Worm (Caenorhabditis elegans): ENCODE data around the gene W05H9.2.
A peak's percentile ranks its signal among the peaks of the same experiment; 100 is the strongest.

The W05H9.2 gene

ce11 chrX:6274270-6274669 lies 7.4 kb downstream of the W05H9.2 start:
- TF ChIP-seq nhr-71 (tag; optimal IDR thresholded peaks at IDR 0.05) (peak; percentile 19), unc-62 (GFP tag; optimal IDR thresholded peaks at IDR 0.05) (no peak), lin-35 (GFP tag; optimal IDR thresholded peaks at IDR 0.05) (peak in 1 of 2 experiments; percentile 36), nhr-20 (tag; optimal IDR thresholded peaks at IDR 0.05) (peak; percentile 20), ztf-11 (tag; optimal IDR thresholded peaks at IDR 0.05) (no peak), elt-2 (tag; optimal IDR thresholded peaks at IDR 0.05) (peak; percentile 64)

- TF ChIP-seq lsy-2 (tag; optimal IDR thresholded peaks at IDR 0.05) (peak in 1 of 2 experiments; percentile 24), skn-1 (tag; optimal IDR thresholded peaks at IDR 0.05) (no peak), sptf-1 (tag; optimal IDR thresholded peaks at IDR 0.05) (no peak), snu-23 (GFP tag; optimal IDR thresholded peaks at IDR 0.05) (peak; percentile 52), efl-1 (optimal IDR thresholded peaks at IDR 0.05) (no peak), efl-1 (GFP tag; optimal IDR thresholded peaks at IDR 0.05 in 1 of 2) (no peak), nhr-85 (tag) (peak; percentile 95), nhr-11 (tag; optimal IDR thresholded peaks at IDR 0.05) (no peak), tbx-2 (tag; optimal IDR thresholded peaks at IDR 0.05) (peak; percentile 10), elt-3 (tag; optimal IDR thresholded peaks at IDR 0.05) (peak in 3 of 6 experiments; percentile 23 to 66 (median 50)), mdl-1 (tag; optimal IDR thresholded peaks at IDR 0.05) (no peak), lin-14 (GFP tag; optimal IDR thresholded peaks at IDR 0.05) (peak; percentile 72), ceh-63 (GFP tag; optimal IDR thresholded peaks at IDR 0.05) (no peak), nhr-47 (tag; optimal IDR thresholded peaks at IDR 0.05) (peak; percentile 12), F16B12.6 (tag; optimal IDR thresholded peaks at IDR 0.05) (no peak), lin-35 (GFP tag; optimal IDR thresholded peaks at IDR 0.05) (peak in 1 of 2 experiments; percentile 17), C34B4.2 (tag; optimal IDR thresholded peaks at IDR 0.05) (no peak), nhr-71 (tag; optimal IDR thresholded peaks at IDR 0.05) (peak; percentile 69), xbp-1 (tag; optimal IDR thresholded peaks at IDR 0.05) (no peak), ets-5 (GFP tag; IDR thresholded peaks at IDR 0.05) (no peak), nhr-19 (GFP tag; conservative IDR thresholded peaks at IDR 0.05) (0 out of 2 replicates have a peak, but pooled peaks have one; percentile 3), ceh-8 (GFP tag; optimal IDR thresholded peaks at IDR 0.05) (no peak), nhr-20 (tag; optimal IDR thresholded peaks at IDR 0.05) (peak; percentile 56), nhr-84 (tag; optimal IDR thresholded peaks at IDR 0.05) (no peak), mep-1 (tag; optimal IDR thresholded peaks at IDR 0.05) (peak; percentile 31), irx-1 (tag; optimal IDR thresholded peaks at IDR 0.05) (peak; percentile 38), nhr-90 (tag; optimal IDR thresholded peaks at IDR 0.05; ENCODE audit: poor library complexity) (peak; percentile 64), blmp-1 (tag; optimal IDR thresholded peaks at IDR 0.05) (peak; percentile 64)
These were observed 8.5 kb downstream of the W05H9.2 start for ce11 chrX:6275343-6275742.

DNA sequence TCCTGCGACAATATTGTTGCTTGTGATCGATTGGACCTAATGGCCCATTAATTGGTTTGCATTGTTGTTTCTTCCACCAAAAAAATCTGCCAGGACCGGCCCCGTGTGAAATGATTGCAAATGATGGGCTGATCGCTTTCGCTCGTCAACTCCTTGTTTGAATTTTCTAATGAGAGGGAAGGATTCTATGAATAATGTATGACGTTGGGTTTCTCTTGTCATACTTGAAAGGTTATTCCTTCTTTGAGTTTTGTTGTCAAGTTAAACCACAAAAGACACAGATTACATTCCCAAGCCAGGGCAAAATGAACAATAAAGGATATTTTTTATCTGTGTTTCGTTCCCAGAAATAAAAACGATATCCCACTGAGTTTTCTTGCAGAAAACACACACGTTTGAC lies 9.9 kb downstream of the W05H9.2 start:
- TF ChIP-seq C34B4.2 (tag; optimal IDR thresholded peaks at IDR 0.05): no peak
- no peak for TF ChIP-seq ceh-8 (GFP tag; optimal IDR thresholded peaks at IDR 0.05)
- no peak for TF ChIP-seq ces-1 (GFP tag; optimal IDR thresholded peaks at IDR 0.05)
- TF ChIP-seq irx-1 (tag; optimal IDR thresholded peaks at IDR 0.05): peak; percentile 26
- TF ChIP-seq mab-9 (GFP tag; IDR thresholded peaks at IDR 0.05): no peak

DNA sequence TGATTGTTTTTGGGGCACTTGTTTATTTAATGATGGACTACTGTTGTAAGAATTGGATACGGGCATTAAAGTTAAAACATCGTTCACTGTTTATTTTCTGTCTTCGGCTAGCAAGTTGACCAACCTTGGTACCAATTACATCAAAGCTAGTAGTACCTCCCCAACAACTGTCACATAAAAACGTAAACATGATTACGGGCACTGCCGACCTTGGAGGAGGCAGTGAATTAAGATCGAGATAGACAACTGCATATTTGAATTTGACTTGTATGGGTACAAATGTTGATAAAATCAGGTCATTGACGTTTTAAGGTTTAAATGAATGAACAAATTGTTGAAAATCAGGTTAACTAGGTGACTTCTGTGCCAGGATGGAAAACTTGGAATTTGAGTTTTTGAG lies 10.4 kb downstream of the W05H9.2 start:
- TF ChIP-seq elt-3 (tag; optimal IDR thresholded peaks at IDR 0.05) (peak in 2 of 6 experiments; percentile 10 to 58), nhr-20 (tag; optimal IDR thresholded peaks at IDR 0.05) (peak; percentile 40), fos-1 (tag; optimal IDR thresholded peaks at IDR 0.05) (no peak), nhr-71 (tag; optimal IDR thresholded peaks at IDR 0.05) (peak; percentile 26), nhr-85 (tag) (peak; percentile 93), snu-23 (GFP tag; optimal IDR thresholded peaks at IDR 0.05) (peak; percentile 46), blmp-1 (tag; optimal IDR thresholded peaks at IDR 0.05) (peak; percentile 33), swsn-7 (tag; optimal IDR thresholded peaks at IDR 0.05) (no peak), lin-14 (GFP tag; optimal IDR thresholded peaks at IDR 0.05) (peak; percentile 70), tlp-1 (tag; optimal IDR thresholded peaks at IDR 0.05) (no peak), unc-62 (GFP tag; optimal IDR thresholded peaks at IDR 0.05) (no peak)

Measured in whole organism, L1 larva.